Worm (Caenorhabditis elegans) whole organism, L3 larva: ENCODE results near the gene C29H12.2.

Experiments
- ZK546.5 ChIP-seq: sonication (generic microtip); optimal IDR thresholded peaks from 2 replicates; lab custom pipeline; 2017; ENCODE audit warnings: missing biosample characterization, missing genetic modification characterization
- ceh-28 ChIP-seq: fragments of 150-350 bp; optimal IDR thresholded peaks from 2 replicates; lab custom pipeline; 2014; ENCODE audit warnings: missing biosample characterization, missing genetic modification reagents, missing genetic modification characterization
- ceh-82 ChIP-seq: fragments of 150-350 bp; optimal IDR thresholded peaks from 2 replicates; lab custom pipeline; 2014; ENCODE audit warnings: missing biosample characterization, missing genetic modification characterization
- ceh-9 ChIP-seq: sonication (generic microtip); optimal IDR thresholded peaks from 2 replicates; lab custom pipeline; 2018; ENCODE audit warnings: missing biosample characterization, missing genetic modification characterization
- egl-5 ChIP-seq: fragments of 150-350 bp; optimal IDR thresholded peaks from 2 replicates; lab custom pipeline; 2017; ENCODE audit warnings: missing biosample characterization, missing genetic modification reagents, missing genetic modification characterization, inconsistent platforms
- elt-1 ChIP-seq: fragments of 150-350 bp; optimal IDR thresholded peaks from 2 replicates; lab custom pipeline; 2014; ENCODE audit warnings: missing biosample characterization, missing genetic modification characterization
- elt-2 ChIP-seq: sonication (generic microtip); optimal IDR thresholded peaks from 2 replicates; lab custom pipeline; 2016; ENCODE audit warnings: missing genetic modification reagents, mild to moderate bottlenecking, missing genetic modification characterization, missing compliant biosample characterization
- eor-1 ChIP-seq, 2 experiments: fragments of 150-350 bp; optimal IDR thresholded peaks; 2 replicates each; lab custom pipeline; 2014 to 2018; ENCODE audit warnings: missing biosample characterization in 2 of 2, missing genetic modification characterization in 2 of 2
- fkh-10 ChIP-seq: sonication (generic microtip); optimal IDR thresholded peaks from 2 replicates; lab custom pipeline; 2017; ENCODE audit warnings: missing biosample characterization, missing genetic modification reagents, missing genetic modification characterization
- fkh-2 ChIP-seq: fragments of 150-350 bp; optimal IDR thresholded peaks from 2 replicates; lab custom pipeline; 2014; ENCODE audit warnings: missing biosample characterization, missing genetic modification reagents, missing genetic modification characterization
- fos-1 ChIP-seq: fragments of 150-350 bp; optimal IDR thresholded peaks from 2 replicates; lab custom pipeline; 2014; ENCODE audit warnings: missing biosample characterization, missing genetic modification characterization
- hmg-11 ChIP-seq: sonication (generic microtip); optimal IDR thresholded peaks from 2 replicates; lab custom pipeline; 2016; ENCODE audit warnings: missing genetic modification characterization, missing compliant biosample characterization
- jun-1 ChIP-seq: fragments of 150-350 bp; optimal IDR thresholded peaks from 2 replicates; lab custom pipeline; 2014; ENCODE audit warnings: missing biosample characterization, missing genetic modification reagents, missing genetic modification characterization
- lin-15B ChIP-seq: fragments of 150-350 bp; optimal IDR thresholded peaks from 2 replicates; lab custom pipeline; 2014; ENCODE audit warnings: missing biosample characterization, missing genetic modification characterization
- lin-39 ChIP-seq: fragments of 150-350 bp; optimal IDR thresholded peaks from 2 replicates; lab custom pipeline; 2018; ENCODE audit warnings: missing biosample characterization, missing genetic modification reagents, missing genetic modification characterization
- mdl-1 ChIP-seq: fragments of 150-350 bp; optimal IDR thresholded peaks from 2 replicates; lab custom pipeline; 2014; ENCODE audit warnings: missing biosample characterization, missing genetic modification characterization
- mml-1 ChIP-seq: fragments of 150-350 bp; sonication (generic microtip); optimal IDR thresholded peaks from 3 replicates; lab custom pipeline; 2014; ENCODE audit warnings: missing biosample characterization, missing genetic modification characterization
- nfya-1 ChIP-seq: sonication (generic microtip); optimal IDR thresholded peaks from 2 replicates; lab custom pipeline; 2017; ENCODE audit warnings: missing genetic modification characterization, mild to moderate bottlenecking, missing compliant biosample characterization, antibody characterized with exemption, moderate library complexity; ENCODE audit not compliant: insufficient read depth
- nhr-23 ChIP-seq: fragments of 150-350 bp; optimal IDR thresholded peaks from 2 replicates; lab custom pipeline; 2014; ENCODE audit warnings: missing biosample characterization, missing genetic modification reagents, missing genetic modification characterization
- nhr-25 ChIP-seq: sonication (generic microtip); optimal IDR thresholded peaks from 2 replicates; lab custom pipeline; 2017; ENCODE audit warnings: missing biosample characterization, missing genetic modification characterization
- nhr-28 ChIP-seq: fragments of 150-350 bp; optimal IDR thresholded peaks from 2 replicates; lab custom pipeline; 2014; ENCODE audit warnings: missing biosample characterization, missing genetic modification characterization
- nhr-43 ChIP-seq: sonication (generic microtip); optimal IDR thresholded peaks from 2 replicates; lab custom pipeline; 2016; ENCODE audit warnings: mild to moderate bottlenecking, missing genetic modification characterization, missing compliant biosample characterization; ENCODE audit not compliant: poor library complexity, severe bottlenecking
- nhr-67 ChIP-seq: fragments of 150-350 bp; optimal IDR thresholded peaks from 2 replicates; lab custom pipeline; 2014; ENCODE audit warnings: missing biosample characterization, missing genetic modification characterization
- nhr-77 ChIP-seq: fragments of 150-350 bp; optimal IDR thresholded peaks from 2 replicates; lab custom pipeline; 2014; ENCODE audit warnings: missing biosample characterization, missing genetic modification characterization
- pha-4 ChIP-seq: fragments of 150-350 bp; optimal IDR thresholded peaks from 2 replicates; lab custom pipeline; 2014; ENCODE audit warnings: missing biosample characterization, missing genetic modification reagents, missing genetic modification characterization
- pqm-1 ChIP-seq: fragments of 150-350 bp; optimal IDR thresholded peaks from 2 replicates; lab custom pipeline; 2017; ENCODE audit warnings: missing biosample characterization, missing genetic modification characterization, inconsistent platforms
- sea-2 ChIP-seq: fragments of 150-350 bp; sonication (generic microtip); optimal IDR thresholded peaks from 4 replicates; lab custom pipeline; 2014; ENCODE audit warnings: missing biosample characterization, missing genetic modification reagents, missing genetic modification characterization
- skn-1 ChIP-seq: fragments of 150-350 bp; optimal IDR thresholded peaks from 2 replicates; lab custom pipeline; 2014; ENCODE audit warnings: missing biosample characterization, missing genetic modification characterization
- snpc-4 ChIP-seq: fragments of 150-350 bp; optimal IDR thresholded peaks from 2 replicates; lab custom pipeline; 2014; ENCODE audit warnings: missing biosample characterization, missing genetic modification characterization
- tbx-2 ChIP-seq: sonication (generic microtip); optimal IDR thresholded peaks from 2 replicates; lab custom pipeline; 2016; ENCODE audit warnings: mild to moderate bottlenecking, missing genetic modification characterization, missing compliant biosample characterization
- unc-39 ChIP-seq: sonication (generic microtip); optimal IDR thresholded peaks from 4 replicates; lab custom pipeline; 2017; ENCODE audit warnings: missing biosample characterization, missing genetic modification characterization
- unc-62 ChIP-seq: fragments of 150-350 bp; sonication (generic microtip); optimal IDR thresholded peaks from 4 replicates; lab custom pipeline; 2014; ENCODE audit warnings: missing biosample characterization, missing genetic modification reagents, missing genetic modification characterization
- zag-1 ChIP-seq: fragments of 150-350 bp; optimal IDR thresholded peaks from 2 replicates; lab custom pipeline; 2014; ENCODE audit warnings: missing biosample characterization, missing genetic modification characterization
- ztf-4 ChIP-seq: fragments of 150-350 bp; optimal IDR thresholded peaks from 2 replicates; lab custom pipeline; 2014; ENCODE audit warnings: missing biosample characterization, missing genetic modification characterization

The C29H12.2 gene

ce11 chrII:6118163-6118562, 5.4 kb upstream of the C29H12.2 start, which contains the start of gene C29H12.6:
C29H12.6 (minus strand) TSS chrII:6118263.
- no peak for TF ChIP-seq elt-1 (tag; lab: Kevin White, UChicago)
- no peak for TF ChIP-seq lin-39 (tag; lab: Kevin White, UChicago)
- TF ChIP-seq ceh-82 (tag; lab: Kevin White, UChicago): no peak
- no peak for TF ChIP-seq fkh-10
- TF ChIP-seq fkh-2 (tag; lab: Kevin White, UChicago): no peak
- no peak for TF ChIP-seq sea-2 (GFP tag; lab: Kevin White, UChicago)
- no peak for TF ChIP-seq pqm-1 (tag; lab: Kevin White, UChicago)
- no peak for TF ChIP-seq mdl-1
- no peak for TF ChIP-seq mml-1 (tag; lab: Kevin White, UChicago)
- TF ChIP-seq tbx-2 (tag; lab: Kevin White, UChicago): no peak
- TF ChIP-seq unc-62 (GFP tag; lab: Kevin White, UChicago): no peak
- no peak for TF ChIP-seq fos-1 (tag; lab: Kevin White, UChicago)
- no peak for TF ChIP-seq unc-39 (tag; lab: Kevin White, UChicago)
- no peak for TF ChIP-seq nhr-25 (tag; lab: Kevin White, UChicago)
- TF ChIP-seq nhr-28 (tag; lab: Kevin White, UChicago): no peak
- TF ChIP-seq elt-2 (tag; lab: Kevin White, UChicago): no peak
- TF ChIP-seq ZK546.5 (tag; lab: Kevin White, UChicago): no peak
- TF ChIP-seq snpc-4 (tag; lab: Kevin White, UChicago): no peak
- TF ChIP-seq ceh-28: no peak
- TF ChIP-seq, all 47 proteins: peak for 0

ce11 chrII:6120548-6120947, 3.1 kb upstream of the C29H12.2 start:
- TF ChIP-seq eor-1 (tag; optimal IDR thresholded peaks at IDR 0.05; lab: Kevin White, UChicago): no peak
- TF ChIP-seq ceh-28: no peak
- TF ChIP-seq tbx-2 (tag; lab: Kevin White, UChicago): no peak
- no peak for TF ChIP-seq lin-15B
- TF ChIP-seq ceh-9: no peak
- no peak for TF ChIP-seq mml-1 (tag; lab: Kevin White, UChicago)
- no peak for TF ChIP-seq elt-1 (tag; lab: Kevin White, UChicago)
- TF ChIP-seq nhr-23: no peak
- TF ChIP-seq pha-4 (tag; lab: Kevin White, UChicago): no peak
- TF ChIP-seq zag-1: no peak
- no peak for TF ChIP-seq ceh-82 (tag; lab: Kevin White, UChicago)
- no peak for TF ChIP-seq nhr-77 (tag; lab: Kevin White, UChicago)
- TF ChIP-seq unc-62 (GFP tag; lab: Kevin White, UChicago): no peak
- no peak for TF ChIP-seq ztf-4
- TF ChIP-seq nhr-67: no peak
- no peak for TF ChIP-seq egl-5 (tag; lab: Kevin White, UChicago)
- no peak for TF ChIP-seq pqm-1 (tag; lab: Kevin White, UChicago)

- TF ChIP-seq snpc-4 (tag; lab: Kevin White, UChicago) (peak; percentile 40), pha-4 (tag; lab: Kevin White, UChicago) (peak; percentile 50), nhr-25 (tag; lab: Kevin White, UChicago) (no peak), skn-1 (tag; lab: Kevin White, UChicago) (no peak), nfya-1 (peak; percentile 4), pqm-1 (tag; lab: Kevin White, UChicago) (peak; percentile 66), zag-1 (no peak), fkh-10 (no peak), nhr-77 (tag; lab: Kevin White, UChicago) (no peak), elt-2 (tag; lab: Kevin White, UChicago) (peak; percentile 74), lin-15B (peak; percentile 14), hmg-11 (tag; lab: Kevin White, UChicago) (no peak)
These were observed 776 bp upstream of the C29H12.2 start for ce11 chrII:6122641-6123424.

- TF ChIP-seq jun-1 (tag; lab: Kevin White, UChicago) (no peak), nhr-43 (tag; lab: Kevin White, UChicago) (peak; percentile 11)
These were observed 1.6 kb downstream of the C29H12.2 start, which contains the start of gene rars-2 for ce11 chrII:6125259-6125658. rars-2 (plus strand) TSS chrII:6125559.
